Worm (Caenorhabditis elegans) whole organism, L4/young adult: ENCODE measurements around the gene comt-3.

Source experiments
- dao-5 ChIP-seq: sonication (generic microtip); optimal IDR thresholded peaks from 2 replicates; lab custom pipeline; 2016; ENCODE audit warnings: missing genotype, missing genetic modification characterization, moderate library complexity, missing compliant biosample characterization
- him-1 ChIP-seq: sonication (generic microtip); optimal IDR thresholded peaks from 2 replicates; lab custom pipeline; 2016; ENCODE audit warnings: missing genotype, missing genetic modification reagents, missing genetic modification characterization, missing compliant biosample characterization

DNA sequence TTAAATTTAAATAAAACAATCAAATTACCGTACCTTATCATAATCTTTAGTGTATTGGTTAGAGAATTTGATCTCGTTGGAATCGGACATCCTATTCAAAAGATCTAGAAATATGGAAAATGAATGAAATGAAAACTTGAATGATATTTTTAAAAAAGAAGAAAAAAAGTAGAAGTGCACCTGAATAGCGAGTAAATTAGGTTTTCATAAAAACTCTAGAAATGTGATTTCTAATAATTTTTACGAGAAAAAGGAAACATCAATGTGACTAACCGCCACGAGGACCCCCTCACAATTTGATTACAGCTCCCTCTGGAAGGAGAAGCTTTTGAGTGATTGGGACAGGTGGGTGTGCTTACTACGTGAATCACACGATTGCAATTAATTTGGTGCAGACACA lies 11.4 kb upstream of the comt-3 start, which contains the start of gene Y40B10A.5:
- TF ChIP-seq dao-5 (tag; lab: Kevin White, UChicago) (no peak), him-1 (no peak)
